Worm (Caenorhabditis elegans): ENCODE measurements around the gene B0478.3.

DNA sequence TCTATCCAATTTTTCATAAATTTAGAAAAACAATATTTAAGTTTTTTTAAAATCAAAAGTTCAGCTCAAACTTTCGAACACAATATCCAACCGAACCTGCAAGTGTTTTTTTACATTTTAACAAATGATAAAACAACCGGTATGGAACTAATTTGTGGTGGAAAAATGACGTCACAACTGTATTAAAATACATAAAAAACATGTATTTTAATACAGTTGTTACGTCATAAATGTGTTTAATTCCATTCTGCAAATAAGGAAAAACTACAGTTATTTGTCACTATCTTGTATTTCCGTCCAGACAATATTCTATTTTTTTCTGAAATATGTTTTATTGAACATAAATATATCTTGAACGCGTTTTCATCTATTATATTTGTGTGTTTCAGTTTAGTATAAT, 47.8 kb upstream of the B0478.3 start:
- TF ChIP-seq ztf-23 (GFP tag; IDR thresholded peaks at IDR 0.05) (no peak), ref-1 (GFP tag; conservative IDR thresholded peaks at IDR 0.05) (no peak), tab-1 (GFP tag; IDR thresholded peaks at IDR 0.05) (no peak), ztf-29 (GFP tag; IDR thresholded peaks at IDR 0.05) (no peak), T22C8.4 (GFP tag; IDR thresholded peaks at IDR 0.05) (no peak)

Measured in whole organism, midembryonic.